Fruit fly (Drosophila melanogaster) whole organism, embryonic: Measurements from ENCODE around the gene CaBP1.
A peak's percentile ranks its signal among the peaks of the same experiment; 100 is the strongest.

ENCODE experiments used
- ATbp ChIP-seq: fragments of 200-800 bp; sonication (Bioruptor generic); optimal IDR thresholded peaks from 2 replicates; lab custom pipeline; 2017; ENCODE audit warnings: missing biosample characterization, mild to moderate bottlenecking, missing genetic modification characterization, missing genetic modification reagents
- Asciz ChIP-seq: fragments of 200-800 bp; sonication (Bioruptor generic); optimal IDR thresholded peaks from 2 replicates; lab custom pipeline; 2017; ENCODE audit warnings: missing biosample characterization, mild to moderate bottlenecking, missing genetic modification characterization, missing genetic modification reagents
- CG13775 ChIP-seq: fragments of 200-800 bp; sonication (Bioruptor generic); optimal IDR thresholded peaks from 3 replicates; lab custom pipeline; 2017; ENCODE audit warnings: missing biosample characterization, mild to moderate bottlenecking, missing genetic modification characterization
- CG15073 ChIP-seq: fragments of 200-800 bp; sonication (Bioruptor generic); optimal IDR thresholded peaks from 2 replicates; lab custom pipeline; 2016; ENCODE audit warnings: missing biosample characterization, missing genetic modification characterization
- CG15514 ChIP-seq: fragments of 200-800 bp; sonication (Bioruptor generic); optimal IDR thresholded peaks from 3 replicates; lab custom pipeline; 2017; ENCODE audit warnings: missing biosample characterization, missing genetic modification characterization, mild to moderate bottlenecking, moderate library complexity, missing genetic modification reagents
- CG17385 ChIP-seq: fragments of 200-800 bp; sonication (Bioruptor generic); optimal IDR thresholded peaks from 3 replicates; lab custom pipeline; 2018; ENCODE audit warnings: missing biosample characterization, mild to moderate bottlenecking, missing genetic modification characterization
- CG18599 ChIP-seq: fragments of 200-800 bp; sonication (Bioruptor generic); optimal IDR thresholded peaks from 3 replicates; lab custom pipeline; 2017; ENCODE audit warnings: missing biosample characterization, missing genetic modification characterization, mild to moderate bottlenecking, moderate library complexity, missing genetic modification reagents
- CG2712 ChIP-seq: fragments of 200-800 bp; optimal IDR thresholded peaks from 3 replicates; lab custom pipeline; 2019; ENCODE audit warnings: missing biosample characterization, mild to moderate bottlenecking, missing genetic modification characterization, moderate library complexity
- CG34422 ChIP-seq: fragments of 200-800 bp; sonication (Bioruptor generic); IDR thresholded peaks from 3 replicates; pipeline ENCODE4 v1.3.6; 2022; ENCODE audit warnings: missing biosample characterization, missing genetic modification characterization
- CG43689 ChIP-seq: fragments of 200-800 bp; sonication (Bioruptor generic); IDR thresholded peaks from 2 replicates; pipeline ENCODE4 v1.3.6; 2022; ENCODE audit warnings: missing biosample characterization, missing genetic modification characterization
- CG4404 ChIP-seq: fragments of 200-800 bp; sonication (Bioruptor generic); IDR thresholded peaks from 2 replicates; pipeline ENCODE4 v1.3.6; 2022; ENCODE audit warnings: missing biosample characterization, missing genetic modification characterization
- CG6254 ChIP-seq: fragments of 200-800 bp; sonication (Bioruptor generic); optimal IDR thresholded peaks from 3 replicates; lab custom pipeline; 2017; ENCODE audit warnings: mild to moderate bottlenecking, missing biosample characterization, missing genetic modification reagents, missing genetic modification characterization
- CG6689 ChIP-seq: fragments of 200-800 bp; sonication (Bioruptor generic); IDR thresholded peaks from 2 replicates; pipeline ENCODE4 v1.3.6; 2022; ENCODE audit warnings: missing biosample characterization, missing genetic modification characterization
- CG8388 ChIP-seq: fragments of 200-800 bp; sonication (Bioruptor generic); optimal IDR thresholded peaks from 2 replicates; lab custom pipeline; 2019; ENCODE audit warnings: missing biosample characterization, mild to moderate bottlenecking, missing genetic modification characterization, moderate library complexity
- CkIIα-i1 ChIP-seq: fragments of 200-800 bp; sonication (Bioruptor generic); IDR thresholded peaks from 2 replicates; pipeline ENCODE4 v1.3.6; 2022; ENCODE audit warnings: missing biosample characterization, missing genetic modification characterization
- Fer2 ChIP-seq: fragments of 200-800 bp; sonication (Bioruptor generic); optimal IDR thresholded peaks from 2 replicates; lab custom pipeline; 2018; ENCODE audit warnings: missing biosample characterization, mild to moderate bottlenecking, missing genetic modification characterization, moderate library complexity
- Fer3 ChIP-seq: fragments of 200-800 bp; sonication (Bioruptor generic); optimal IDR thresholded peaks from 2 replicates; lab custom pipeline; 2018; ENCODE audit warnings: missing biosample characterization, mild to moderate bottlenecking, missing genetic modification characterization, moderate library complexity
- HHEX ChIP-seq: fragments of 200-800 bp; sonication (Bioruptor generic); optimal IDR thresholded peaks from 3 replicates; lab custom pipeline; 2017; ENCODE audit warnings: missing biosample characterization, mild to moderate bottlenecking, missing genetic modification characterization, missing genetic modification reagents
- Hr51 ChIP-seq, 2 experiments: fragments of 200-800 bp; sonication (Bioruptor generic); optimal IDR thresholded peaks; 2 replicates in 1 of 2; 3 replicates in 1 of 2; lab custom pipeline; 2016 to 2018; ENCODE audit warnings: missing biosample characterization in 2 of 2, missing genetic modification characterization in 2 of 2, mild to moderate bottlenecking in 1 of 2, moderate library complexity in 1 of 2
- Jarid2 ChIP-seq: fragments of 200-800 bp; sonication (Bioruptor generic); optimal IDR thresholded peaks from 3 replicates; lab custom pipeline; 2017; ENCODE audit warnings: mild to moderate bottlenecking, missing biosample characterization, missing genetic modification reagents, missing genetic modification characterization
- Mad ChIP-seq: fragments of 200-800 bp; sonication (Bioruptor generic); optimal IDR thresholded peaks from 2 replicates; lab custom pipeline; 2016; ENCODE audit warnings: missing biosample characterization, missing genetic modification characterization
- Med ChIP-seq: fragments of 200-800 bp; sonication (Bioruptor generic); peaks from one replicate; lab custom pipeline; 2016; ENCODE audit warnings: missing biosample characterization, missing genetic modification characterization, mild to moderate bottlenecking, inconsistent platforms, moderate library complexity
- Oli ChIP-seq: fragments of 200-800 bp; sonication (Bioruptor generic); optimal IDR thresholded peaks from 2 replicates; lab custom pipeline; 2018; ENCODE audit warnings: missing biosample characterization, mild to moderate bottlenecking, missing genetic modification characterization, moderate library complexity
- Ptx1 ChIP-seq: fragments of 200-800 bp; sonication (Bioruptor generic); IDR thresholded peaks from 2 replicates; pipeline ENCODE4 v1.3.6; 2022; ENCODE audit warnings: missing biosample characterization, missing genetic modification characterization
- Six4 ChIP-seq: fragments of 200-800 bp; sonication (Bioruptor generic); optimal IDR thresholded peaks from 2 replicates; lab custom pipeline; 2016; ENCODE audit warnings: missing biosample characterization, missing genetic modification characterization
- Sox100B ChIP-seq: fragments of 200-800 bp; sonication (Bioruptor generic); optimal IDR thresholded peaks from 3 replicates; lab custom pipeline; 2018; ENCODE audit warnings: missing biosample characterization, mild to moderate bottlenecking, missing genetic modification characterization
- ara ChIP-seq: fragments of 200-800 bp; sonication (Bioruptor generic); IDR thresholded peaks from 2 replicates; pipeline ENCODE4 v1.3.6; 2022; ENCODE audit warnings: missing biosample characterization, missing genetic modification characterization
- az2 ChIP-seq: fragments of 200-800 bp; sonication (Bioruptor generic); optimal IDR thresholded peaks from 3 replicates; lab custom pipeline; 2016; ENCODE audit warnings: missing biosample characterization, missing genetic modification characterization
- ci ChIP-seq: fragments of 200-800 bp; sonication (Bioruptor generic); IDR thresholded peaks from 3 replicates; pipeline ENCODE4 v1.3.6; 2022; ENCODE audit warnings: missing biosample characterization, missing genetic modification characterization
- dmrt99B ChIP-seq: fragments of 200-800 bp; sonication (Bioruptor generic); optimal IDR thresholded peaks from 2 replicates; lab custom pipeline; 2018; ENCODE audit warnings: missing biosample characterization, mild to moderate bottlenecking, missing genetic modification characterization, moderate library complexity
- dysf ChIP-seq: fragments of 200-800 bp; sonication (Bioruptor generic); IDR thresholded peaks from 3 replicates; pipeline ENCODE4 v1.3.6; 2022; ENCODE audit warnings: missing biosample characterization, missing genetic modification characterization
- gcm2 ChIP-seq: fragments of 200-800 bp; sonication (Bioruptor generic); optimal IDR thresholded peaks from 2 replicates; lab custom pipeline; 2016; ENCODE audit warnings: missing biosample characterization, missing genetic modification characterization
- grau ChIP-seq: fragments of 200-800 bp; optimal IDR thresholded peaks from 3 replicates; lab custom pipeline; 2019; ENCODE audit warnings: missing biosample characterization, mild to moderate bottlenecking, missing genetic modification characterization, moderate library complexity
- lilli ChIP-seq: fragments of 200-800 bp; sonication (Bioruptor generic); optimal IDR thresholded peaks from 3 replicates; lab custom pipeline; 2016; ENCODE audit warnings: missing biosample characterization, missing genetic modification characterization
- lola ChIP-seq, 3 experiments: fragments of >200 bp in 2 of 3; fragments of 200-800 bp in 1 of 3; sonication (Bioruptor generic) in 1 of 3; optimal IDR thresholded peaks; 2 replicates each; lab custom pipeline; 2017 to 2019; ENCODE audit warnings: missing biosample characterization in 3 of 3, missing genetic modification characterization in 3 of 3, mild to moderate bottlenecking in 1 of 3, moderate library complexity in 1 of 3
- nerfin-1 ChIP-seq: fragments of 200-800 bp; sonication (Bioruptor generic); optimal IDR thresholded peaks from 3 replicates; lab custom pipeline; 2019; ENCODE audit warnings: missing biosample characterization, mild to moderate bottlenecking, missing genetic modification characterization, moderate library complexity
- phol ChIP-seq: fragments of 200-800 bp; sonication (Bioruptor generic); optimal IDR thresholded peaks from 3 replicates; lab custom pipeline; 2018; ENCODE audit warnings: missing biosample characterization, mild to moderate bottlenecking, missing genetic modification characterization, moderate library complexity
- repo ChIP-seq: fragments of 200-800 bp; sonication (Bioruptor generic); optimal IDR thresholded peaks from 2 replicates; lab custom pipeline; 2016; ENCODE audit warnings: missing biosample characterization, missing genetic modification characterization
- sc ChIP-seq, 3 experiments: fragments of >200 bp in 2 of 3; fragments of 200-800 bp in 1 of 3; sonication (Bioruptor generic) in 1 of 3; optimal IDR thresholded peaks; 2 replicates in 2 of 3; 3 replicates in 1 of 3; lab custom pipeline; 2017; ENCODE audit warnings: mild to moderate bottlenecking in 1 of 3, missing biosample characterization in 1 of 3, missing genetic modification characterization in 1 of 3, missing genetic modification reagents in 1 of 3
- sd ChIP-seq: fragments of 200-800 bp; sonication (Bioruptor generic); optimal IDR thresholded peaks from 3 replicates; lab custom pipeline; 2018; ENCODE audit warnings: missing biosample characterization, mild to moderate bottlenecking, missing genetic modification characterization, moderate library complexity
- sens ChIP-seq: fragments of 200-800 bp; sonication (Bioruptor generic); peaks from one replicate; lab custom pipeline; 2016; ENCODE audit warnings: missing biosample characterization, missing genetic modification characterization
- seq ChIP-seq: fragments of 200-800 bp; sonication (Bioruptor generic); IDR thresholded peaks from 2 replicates; pipeline ENCODE4 v1.3.6; 2022; ENCODE audit warnings: missing biosample characterization, missing genetic modification characterization
- sim ChIP-seq: fragments of 200-800 bp; sonication (Bioruptor generic); IDR thresholded peaks from 2 replicates; pipeline ENCODE4 v1.3.6; 2022; ENCODE audit warnings: missing biosample characterization, missing genetic modification characterization
- slbo ChIP-seq: fragments of 200-800 bp; sonication (Bioruptor generic); IDR thresholded peaks from 2 replicates; pipeline ENCODE4 v1.3.6; 2022; ENCODE audit warnings: missing biosample characterization, missing genetic modification characterization
- sna ChIP-seq: fragments of 200-800 bp; sonication (Bioruptor generic); IDR thresholded peaks from 2 replicates; pipeline ENCODE4 v1.3.6; 2022; ENCODE audit warnings: missing biosample characterization, missing genetic modification characterization; ENCODE audit not compliant: partially characterized antibody
- trem ChIP-seq: fragments of 200-800 bp; optimal IDR thresholded peaks from 3 replicates; lab custom pipeline; 2019; ENCODE audit warnings: missing biosample characterization, mild to moderate bottlenecking, missing genetic modification characterization, moderate library complexity
- twi ChIP-seq: fragments of 200-800 bp; optimal IDR thresholded peaks from 2 replicates; lab custom pipeline; 2019; ENCODE audit warnings: missing biosample characterization, mild to moderate bottlenecking, missing genetic modification characterization, moderate library complexity
- unc-4 ChIP-seq: fragments of 200-800 bp; sonication (Bioruptor generic); IDR thresholded peaks from 2 replicates; pipeline ENCODE4 v1.3.6; 2022; ENCODE audit warnings: missing biosample characterization, missing genetic modification characterization; ENCODE audit not compliant: partially characterized antibody

CaBP1 gene

dm6 chr2L:16365603-16366002 is 9.1 kb upstream of the CaBP1 start, which contains the start of gene jhamt:
Gene jhamt, plus strand, starts transcription at chr2L:16365903.
- TF ChIP-seq CG4404 (no peak), seq (GFP tag; lab: Robert Waterston, UW) (no peak), CG43689 (GFP tag; lab: Robert Waterston, UW) (no peak), slbo (GFP tag; lab: Robert Waterston, UW) (no peak), dysf (GFP tag; lab: Robert Waterston, UW) (no peak), lilli (GFP tag; lab: Kevin White, UChicago) (no peak), CG17385 (GFP tag; lab: Kevin White, UChicago) (no peak), CkIIα-i1 (GFP tag; lab: Robert Waterston, UW) (no peak), sim (GFP tag; lab: Robert Waterston, UW) (no peak), CG18599 (GFP tag; lab: Kevin White, UChicago) (no peak), sna (GFP tag; lab: Robert Waterston, UW) (no peak), Med (GFP tag; lab: Kevin White, UChicago) (no peak), unc-4 (GFP tag; lab: Robert Waterston, UW) (no peak), CG15073 (GFP tag; lab: Kevin White, UChicago) (no peak), CG34422 (no peak), Mad (GFP tag; lab: Kevin White, UChicago) (no peak), sd (tag; lab: Kevin White, UChicago) (no peak), repo (GFP tag; lab: Kevin White, UChicago) (no peak), CG13775 (GFP tag; lab: Kevin White, UChicago) (no peak)

dm6 chr2L:16357865-16358264 is 1.3 kb upstream of the CaBP1 start:
- TF ChIP-seq Fer2 (tag; lab: Kevin White, UChicago) (no peak), Sox100B (GFP tag; lab: Kevin White, UChicago) (peak; percentile 29), nerfin-1 (tag; lab: Kevin White, UChicago) (peak; percentile 8), ara (GFP tag; lab: Robert Waterston, UW) (peak; percentile 43; the same call in 1 of the 2 replicates), gcm2 (GFP tag; lab: Kevin White, UChicago) (no peak), CG6689 (0 out of 2 replicates have a peak, but pooled peaks have one; percentile 38), ci (peak; percentile 33; the same call in 1 of the 3 replicates), Hr51 (GFP tag; optimal IDR thresholded peaks at IDR 0.05; lab: Kevin White, UChicago) (peak in 1 of 2 experiments; percentile 34), Oli (peak; percentile 17), CG8388 (GFP tag; lab: Kevin White, UChicago) (peak; percentile 37), dmrt99B (tag; lab: Kevin White, UChicago) (peak; percentile 57), lola (GFP tag; optimal IDR thresholded peaks at IDR 0.05; lab: Kevin White, UChicago) (peak in 1 of 3 experiments; percentile 6), Asciz (GFP tag; lab: Kevin White, UChicago) (peak; percentile 18), phol (tag; lab: Kevin White, UChicago) (peak; percentile 38), CG15514 (GFP tag; lab: Kevin White, UChicago) (peak; percentile 3), Jarid2 (GFP tag; lab: Kevin White, UChicago) (no peak), grau (tag; lab: Kevin White, UChicago) (peak; percentile 36), ATbp (GFP tag; lab: Kevin White, UChicago) (peak; percentile 25), Fer3 (tag; lab: Kevin White, UChicago) (peak; percentile 17), twi (tag; lab: Kevin White, UChicago) (peak; percentile 13), CG6254 (GFP tag; lab: Kevin White, UChicago) (peak; percentile 30), HHEX (GFP tag; lab: Kevin White, UChicago) (peak; percentile 11), trem (tag; lab: Kevin White, UChicago) (peak; percentile 29), sens (GFP tag; lab: Kevin White, UChicago) (peak; percentile 82), sc (optimal IDR thresholded peaks at IDR 0.05; lab: Kevin White, UChicago) (no peak), sc (GFP tag; optimal IDR thresholded peaks at IDR 0.05; lab: Kevin White, UChicago) (peak; percentile 21), CG2712 (peak; percentile 70), Six4 (GFP tag; lab: Kevin White, UChicago) (no peak), Ptx1 (GFP tag; lab: Robert Waterston, UW) (0 out of 2 replicates have a peak, but pooled peaks have one; percentile 46), az2 (GFP tag; lab: Kevin White, UChicago) (peak; percentile 9)
